Fruit fly (Drosophila melanogaster) Kc167 (cell line): ENCODE data around the gene CG8607.

Source experiments
- Myc ChIP-seq: fragments of >200 bp; optimal IDR thresholded peaks from 2 replicates; lab custom pipeline; 2017; ENCODE audit warnings: missing external identifiers
- insv ChIP-seq: fragments of >200 bp; optimal IDR thresholded peaks from 3 replicates; lab custom pipeline; 2018; ENCODE audit warnings: missing external identifiers
- ttk ChIP-seq: sonication (Bioruptor generic); optimal IDR thresholded peaks from 2 replicates; lab custom pipeline; 2017; ENCODE audit warnings: missing external identifiers

DNA sequence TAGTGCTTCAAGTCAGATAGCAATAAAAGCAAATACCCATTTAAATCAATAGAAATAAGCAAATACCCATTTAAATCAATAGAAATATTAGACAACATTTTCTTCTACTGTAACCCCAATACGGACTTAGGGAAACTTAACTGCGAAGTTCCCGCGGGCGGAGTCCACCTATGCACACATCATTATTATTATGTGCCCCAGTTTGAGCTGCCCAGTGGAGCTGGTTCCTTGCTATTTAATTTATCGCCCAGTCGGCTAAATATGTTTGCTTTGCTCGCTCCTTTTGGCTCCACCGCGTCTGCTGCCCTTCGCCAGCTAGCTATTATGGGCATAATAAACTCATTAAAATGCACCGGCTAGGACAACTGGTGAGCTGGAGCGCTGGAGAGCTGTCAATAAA is 19.2 kb upstream of the CG8607 start:
- TF ChIP-seq ttk (lab: Kevin White, UChicago) (no peak), Myc (lab: Kevin White, UChicago) (no peak), insv (lab: Kevin White, UChicago) (no peak)
